Worm (Caenorhabditis elegans): Measurements from ENCODE around the gene B0035.21.

DNA sequence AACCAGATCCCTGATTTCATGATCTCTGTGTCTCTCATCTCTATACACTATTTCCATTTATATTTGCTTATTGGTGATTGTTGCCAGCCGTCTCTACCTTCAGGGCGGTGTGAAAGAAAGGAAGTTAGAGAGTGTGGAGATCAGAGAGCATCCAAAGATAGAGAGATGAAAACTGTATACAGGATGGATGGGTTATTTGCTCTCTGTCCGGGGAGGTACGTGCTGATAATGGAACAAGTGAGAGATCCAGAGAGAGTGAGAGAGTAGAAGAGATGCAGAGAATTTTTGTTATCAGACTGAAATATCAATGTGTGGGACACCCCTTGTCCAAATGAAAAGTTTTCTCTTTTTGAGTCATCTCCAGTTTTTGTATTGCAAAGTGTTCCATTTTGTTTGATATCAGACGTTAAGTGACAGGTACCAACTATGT lies 42.9 kb upstream of the B0035.21 start:
- TF ChIP-seq fos-1 (tag; optimal IDR thresholded peaks at IDR 0.05): no peak
- TF ChIP-seq pqm-1 (tag; optimal IDR thresholded peaks at IDR 0.05): peak; percentile 95
- no peak for TF ChIP-seq R02D3.7 (tag; optimal IDR thresholded peaks at IDR 0.05)
- TF ChIP-seq aly-2 (tag; optimal IDR thresholded peaks at IDR 0.05): no peak
- no peak for TF ChIP-seq fkh-10 (GFP tag; optimal IDR thresholded peaks at IDR 0.05)
- no peak for TF ChIP-seq nhr-237 (tag; optimal IDR thresholded peaks at IDR 0.05)
- no peak for TF ChIP-seq ces-1 (GFP tag; optimal IDR thresholded peaks at IDR 0.05)
- TF ChIP-seq jun-1 (tag; optimal IDR thresholded peaks at IDR 0.05): peak; percentile 25
- peak in 1 of 2 experiments; percentile 59 for TF ChIP-seq hif-1 (tag; optimal IDR thresholded peaks at IDR 0.05)
- TF ChIP-seq nhr-25 (tag; optimal IDR thresholded peaks at IDR 0.05; ENCODE audit: borderline replicate concordance, insufficient read depth): no peak
- no peak for TF ChIP-seq snpc-4 (tag; optimal IDR thresholded peaks at IDR 0.05)
- peak in 1 of 2 experiments; percentile 27 for TF ChIP-seq unc-62 (GFP tag; optimal IDR thresholded peaks at IDR 0.05 in 1 of 2)
- TF ChIP-seq unc-62 (tag; optimal IDR thresholded peaks at IDR 0.05): no peak
